Worm (Caenorhabditis elegans): Measurements from ENCODE around the gene F14H8.8.
A peak's percentile ranks its signal among the peaks of the same experiment; 100 is the strongest.

Gene F14H8.8

ce11 chrV:14984593-14984992, 44.7 kb upstream of the F14H8.8 start, which contains the start of gene F02D8.4:
Gene F02D8.4, plus strand, starts transcription at chrV:14984893.
- TF ChIP-seq aptf-2 (GFP tag; conservative IDR thresholded peaks at IDR 0.05) (no peak), hsf-1 (GFP tag; IDR thresholded peaks at IDR 0.05) (no peak), akir-1 (GFP tag; optimal IDR thresholded peaks at IDR 0.05) (no peak), lir-1 (GFP tag; conservative IDR thresholded peaks at IDR 0.05) (no peak), F49E8.2 (tag; optimal IDR thresholded peaks at IDR 0.05; ENCODE audit: insufficient read depth) (no peak), nfya-2 (GFP tag; IDR thresholded peaks at IDR 0.05) (no peak), rcor-1 (GFP tag; IDR thresholded peaks at IDR 0.05) (no peak), B0019.2 (GFP tag; conservative IDR thresholded peaks at IDR 0.05) (no peak), let-526 (GFP tag; IDR thresholded peaks at IDR 0.05) (no peak), unc-62 (GFP tag; optimal IDR thresholded peaks at IDR 0.05) (no peak), cebp-1 (GFP tag; IDR thresholded peaks at IDR 0.05) (no peak), cebp-1 (tag; optimal IDR thresholded peaks at IDR 0.05) (no peak), mxl-1 (tag; optimal IDR thresholded peaks at IDR 0.05) (no peak), efl-1 (GFP tag; optimal IDR thresholded peaks at IDR 0.05) (no peak), ccch-3 (GFP tag; optimal IDR thresholded peaks at IDR 0.05) (no peak), zim-3 (tag; optimal IDR thresholded peaks at IDR 0.05) (no peak)

ce11 chrV:14990843-14991242, 38.4 kb upstream of the F14H8.8 start, which contains the start of the genes cdt-2 and T01C3.2:
Gene cdt-2, minus strand, starts transcription at chrV:14991126.
Gene T01C3.2, plus strand, starts transcription at chrV:14991168.
- no peak for TF ChIP-seq xnd-1 (tag; optimal IDR thresholded peaks at IDR 0.05)
- TF ChIP-seq efl-1 (GFP tag; optimal IDR thresholded peaks at IDR 0.05) = peak; percentile 32
- no peak for TF ChIP-seq F10E7.11 (tag; optimal IDR thresholded peaks at IDR 0.05)
- TF ChIP-seq attf-3 (GFP tag; conservative IDR thresholded peaks at IDR 0.05) = peak; percentile 91

- TF ChIP-seq tbx-9 (tag; optimal IDR thresholded peaks at IDR 0.05; ENCODE audit: borderline replicate concordance) (no peak), F49E8.2 (tag; optimal IDR thresholded peaks at IDR 0.05; ENCODE audit: insufficient read depth) (peak; percentile 77), T07F8.4 (tag; optimal IDR thresholded peaks at IDR 0.05) (no peak), F39B2.1 (GFP tag; IDR thresholded peaks at IDR 0.05) (0 out of 2 replicates have a peak, but pooled peaks have one; percentile 43), snpc-1.3 (tag; optimal IDR thresholded peaks at IDR 0.05; ENCODE audit: insufficient read depth) (peak; percentile 85), hmg-1.2 (GFP tag; IDR thresholded peaks at IDR 0.05) (peak; percentile 12; the same call in 1 of the 2 replicates), ets-4 (GFP tag; optimal IDR thresholded peaks at IDR 0.05) (no peak), F57C9.4 (tag; optimal IDR thresholded peaks at IDR 0.05) (no peak), xnd-1 (tag; optimal IDR thresholded peaks at IDR 0.05) (peak; percentile 21), B0336.3 (GFP tag; IDR thresholded peaks at IDR 0.05) (peak; percentile 84), pbrm-1 (GFP tag; IDR thresholded peaks at IDR 0.05) (0 out of 2 replicates have a peak, but pooled peaks have one; percentile 13), athp-1 (tag; optimal IDR thresholded peaks at IDR 0.05) (peak; percentile 71), F52B5.7 (tag; optimal IDR thresholded peaks at IDR 0.05) (no peak), repo-1 (tag; optimal IDR thresholded peaks at IDR 0.05) (peak; percentile 11), unc-130 (GFP tag; optimal IDR thresholded peaks at IDR 0.05) (peak; percentile 65), C17E4.6 (GFP tag; IDR thresholded peaks at IDR 0.05) (0 out of 2 replicates have a peak, but pooled peaks have one; percentile 44), D2030.7 (GFP tag; IDR thresholded peaks at IDR 0.05) (peak; percentile 42), zim-3 (tag; optimal IDR thresholded peaks at IDR 0.05) (no peak), Y56A3A.18 (GFP tag; IDR thresholded peaks at IDR 0.05) (no peak), attf-6 (GFP tag; IDR thresholded peaks at IDR 0.05) (peak; percentile 84), F23B12.7 (tag; optimal IDR thresholded peaks at IDR 0.05; ENCODE audit: insufficient read depth) (no peak), snpc-3.4 (tag; optimal IDR thresholded peaks at IDR 0.05) (peak; percentile 74), nfya-2 (GFP tag; IDR thresholded peaks at IDR 0.05) (no peak), ceh-100 (GFP tag; IDR thresholded peaks at IDR 0.05) (peak; percentile 56; the same call in 1 of the 2 replicates), madf-3 (GFP tag; IDR thresholded peaks at IDR 0.05) (peak; percentile 48; the same call in 1 of the 2 replicates), attf-5 (GFP tag; optimal IDR thresholded peaks at IDR 0.05) (peak; percentile 28), rcor-1 (GFP tag; IDR thresholded peaks at IDR 0.05) (peak; percentile 69), Y79H2A.3 (GFP tag; conservative IDR thresholded peaks at IDR 0.05) (peak; percentile 39; the same call in 1 of the 2 replicates), efl-1 (GFP tag; optimal IDR thresholded peaks at IDR 0.05) (peak; percentile 6), F33H1.4 (GFP tag; IDR thresholded peaks at IDR 0.05) (0 out of 2 replicates have a peak, but pooled peaks have one; percentile 23), pha-4 (tag; optimal IDR thresholded peaks at IDR 0.05) (no peak)
Measured at ce11 chrV:14991489-14991888, 37.8 kb upstream of the F14H8.8 start.
